Worm (Caenorhabditis elegans): ENCODE measurements around the gene W09D6.5.

W09D6.5 gene

ce11 chrIII:11088187-11088586 lies at the start of gene W09D6.5:
Gene W09D6.5 (plus strand): TSS chrIII:11088487.
- no peak for TF ChIP-seq daf-12 (tag; optimal IDR thresholded peaks at IDR 0.05)
- no peak for TF ChIP-seq nhr-25 (tag; optimal IDR thresholded peaks at IDR 0.05)
- TF ChIP-seq elt-3 (tag; optimal IDR thresholded peaks at IDR 0.05) = no peak
- no peak for TF ChIP-seq snpc-4 (tag; optimal IDR thresholded peaks at IDR 0.05)
- no peak for TF ChIP-seq aly-2 (tag; optimal IDR thresholded peaks at IDR 0.05)

DNA sequence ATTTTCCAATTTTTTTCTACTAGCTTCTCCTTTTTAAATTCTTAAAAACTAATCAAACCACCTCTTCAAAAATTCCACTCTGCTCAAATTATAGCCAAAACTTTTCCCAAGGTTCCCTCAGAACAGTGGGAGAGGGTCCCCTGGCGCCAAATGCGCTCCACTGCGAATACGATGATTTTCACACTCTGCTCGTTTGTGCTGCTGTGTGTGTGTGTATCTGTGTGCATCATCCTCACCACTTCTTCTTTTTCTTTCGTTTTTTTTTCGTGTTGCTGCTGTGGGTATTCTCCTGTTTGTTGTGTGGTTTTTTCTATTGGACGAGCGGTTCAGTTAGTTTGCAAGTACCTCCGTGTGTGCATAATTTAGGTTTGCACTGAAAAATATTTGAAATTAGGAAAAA lies 49.0 kb upstream of the W09D6.5 start:
- no peak for TF ChIP-seq zag-1 (tag; optimal IDR thresholded peaks at IDR 0.05)
- peak; percentile 86 for TF ChIP-seq lin-15B (tag; optimal IDR thresholded peaks at IDR 0.05)
- TF ChIP-seq hmg-11 (tag; optimal IDR thresholded peaks at IDR 0.05) = peak; percentile 19
- TF ChIP-seq pqm-1 (tag; optimal IDR thresholded peaks at IDR 0.05) = no peak
- TF ChIP-seq skn-1 (tag; optimal IDR thresholded peaks at IDR 0.05) = peak; percentile 88
- peak; percentile 72 for TF ChIP-seq nfya-1 (tag; optimal IDR thresholded peaks at IDR 0.05; ENCODE audit: insufficient read depth)
- no peak for TF ChIP-seq aly-2 (tag; optimal IDR thresholded peaks at IDR 0.05)
- peak; percentile 88 for TF ChIP-seq lin-39 (tag; optimal IDR thresholded peaks at IDR 0.05)
- TF ChIP-seq ama-1 (optimal IDR thresholded peaks at IDR 0.05) = no peak

DNA sequence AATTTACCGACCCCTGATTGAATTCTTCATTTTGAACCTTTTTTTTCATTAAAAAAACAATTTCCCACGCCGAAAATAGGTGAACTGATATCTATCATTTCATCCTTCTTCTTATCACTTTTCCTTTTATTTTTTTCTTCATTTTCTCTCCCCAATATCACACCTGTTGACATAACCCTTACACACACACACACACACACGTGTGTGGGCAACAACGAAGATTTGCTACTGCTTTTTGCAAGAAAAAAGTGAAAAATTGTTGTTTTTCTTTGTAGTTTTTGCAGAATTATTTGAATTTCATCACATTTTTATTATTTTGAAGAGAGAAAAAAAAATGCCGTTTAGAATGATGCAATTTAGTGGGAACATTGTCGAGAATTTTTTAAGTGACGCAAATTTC lies 47.7 kb upstream of the W09D6.5 start:
- TF ChIP-seq pha-4 (tag; optimal IDR thresholded peaks at IDR 0.05) (peak; percentile 43), ama-1 (optimal IDR thresholded peaks at IDR 0.05) (no peak), nfya-1 (tag; optimal IDR thresholded peaks at IDR 0.05; ENCODE audit: insufficient read depth) (no peak), ZK546.5 (tag; optimal IDR thresholded peaks at IDR 0.05) (no peak), R02D3.7 (tag; optimal IDR thresholded peaks at IDR 0.05) (no peak), nhr-28 (tag; optimal IDR thresholded peaks at IDR 0.05) (no peak), fkh-2 (tag; optimal IDR thresholded peaks at IDR 0.05) (no peak), ceh-28 (tag; optimal IDR thresholded peaks at IDR 0.05) (no peak), elt-2 (tag; optimal IDR thresholded peaks at IDR 0.05) (peak; percentile 17), tbx-2 (tag; optimal IDR thresholded peaks at IDR 0.05) (no peak), lin-39 (tag; optimal IDR thresholded peaks at IDR 0.05) (no peak), zag-1 (tag; optimal IDR thresholded peaks at IDR 0.05) (no peak), nhr-25 (tag; optimal IDR thresholded peaks at IDR 0.05) (no peak), unc-62 (GFP tag; optimal IDR thresholded peaks at IDR 0.05) (no peak), mdl-1 (tag; optimal IDR thresholded peaks at IDR 0.05) (no peak)

DNA sequence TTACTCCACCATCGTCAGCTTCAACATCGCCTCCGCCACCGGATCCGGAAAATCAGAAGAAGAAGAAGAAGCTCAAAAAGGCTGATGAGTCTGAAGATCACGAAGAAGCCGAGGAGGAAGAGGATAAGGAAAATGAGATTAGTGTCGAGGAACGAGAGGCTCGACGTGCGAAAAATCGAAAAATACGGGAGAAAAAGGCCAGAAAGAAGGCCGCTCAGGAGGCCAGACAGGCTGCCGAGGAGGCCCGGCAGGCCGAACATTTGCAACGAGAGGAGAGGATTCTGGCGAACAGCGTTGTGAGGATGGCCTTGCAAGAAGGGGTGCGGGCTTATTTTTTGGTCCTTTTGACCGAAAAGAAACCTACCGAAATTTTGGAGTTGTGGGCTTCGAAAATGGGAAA lies 43.1 kb upstream of the W09D6.5 start:
- no peak for TF ChIP-seq mml-1 (tag; optimal IDR thresholded peaks at IDR 0.05)
- no peak for TF ChIP-seq fkh-2 (tag; optimal IDR thresholded peaks at IDR 0.05)
- no peak for TF ChIP-seq nhr-28 (tag; optimal IDR thresholded peaks at IDR 0.05)
- no peak for TF ChIP-seq eor-1 (tag; optimal IDR thresholded peaks at IDR 0.05)
- TF ChIP-seq nhr-23 (tag; optimal IDR thresholded peaks at IDR 0.05) = no peak
- no peak for TF ChIP-seq mdl-1 (tag; optimal IDR thresholded peaks at IDR 0.05)
- TF ChIP-seq tbx-2 (tag; optimal IDR thresholded peaks at IDR 0.05) = no peak
- TF ChIP-seq nhr-77 (tag; optimal IDR thresholded peaks at IDR 0.05) = no peak
- no peak for TF ChIP-seq ceh-82 (tag; optimal IDR thresholded peaks at IDR 0.05)
- no peak for TF ChIP-seq snpc-4 (tag; optimal IDR thresholded peaks at IDR 0.05)
- no peak for TF ChIP-seq hmg-11 (tag; optimal IDR thresholded peaks at IDR 0.05)
- TF ChIP-seq sea-2 (GFP tag; optimal IDR thresholded peaks at IDR 0.05) = no peak
- TF ChIP-seq pqm-1 (tag; optimal IDR thresholded peaks at IDR 0.05) = no peak
- no peak for TF ChIP-seq egl-5 (tag; optimal IDR thresholded peaks at IDR 0.05)
- TF ChIP-seq elt-3 (tag; optimal IDR thresholded peaks at IDR 0.05) = no peak
- TF ChIP-seq lsy-12 (tag; optimal IDR thresholded peaks at IDR 0.05) = no peak

ce11 chrIII:11046549-11046948 lies 41.7 kb upstream of the W09D6.5 start:
- TF ChIP-seq pqm-1 (tag; optimal IDR thresholded peaks at IDR 0.05) (peak; percentile 44), elt-2 (tag; optimal IDR thresholded peaks at IDR 0.05) (peak; percentile 70), tbx-2 (tag; optimal IDR thresholded peaks at IDR 0.05) (no peak)

DNA sequence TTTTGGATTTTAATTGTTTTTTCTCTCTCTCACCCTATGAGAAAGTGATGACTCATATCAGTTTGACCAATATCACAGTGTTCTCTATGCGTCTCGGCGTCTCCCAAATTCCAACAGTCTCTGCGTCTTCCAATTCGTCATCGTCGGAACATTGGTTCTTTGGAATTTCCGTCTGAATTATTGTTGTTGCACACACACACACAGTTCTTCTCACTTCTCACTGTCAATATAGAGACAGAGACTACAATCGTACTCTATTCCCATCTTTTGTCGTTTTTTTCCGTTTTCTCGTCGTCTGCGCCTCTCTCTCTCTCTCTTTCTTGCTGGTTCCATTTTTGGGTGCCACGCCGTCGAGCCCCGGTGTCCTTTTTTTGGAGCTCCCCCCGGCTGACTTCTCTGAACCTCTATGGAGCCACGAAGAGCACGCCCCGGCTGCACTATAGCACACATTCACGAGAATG lies 37.6 kb upstream of the W09D6.5 start:
- no peak for TF ChIP-seq nhr-43 (tag; optimal IDR thresholded peaks at IDR 0.05; ENCODE audit: poor library complexity, severe bottlenecking)
- TF ChIP-seq unc-62 (GFP tag; optimal IDR thresholded peaks at IDR 0.05) = no peak
- no peak for TF ChIP-seq lin-39 (tag; optimal IDR thresholded peaks at IDR 0.05)
- peak; percentile 45 for TF ChIP-seq pqm-1 (tag; optimal IDR thresholded peaks at IDR 0.05)
- no peak for TF ChIP-seq lsy-12 (tag; optimal IDR thresholded peaks at IDR 0.05)
- TF ChIP-seq egl-27 (tag; optimal IDR thresholded peaks at IDR 0.05) = no peak
- no peak for TF ChIP-seq ceh-16 (tag; optimal IDR thresholded peaks at IDR 0.05)
- no peak for TF ChIP-seq ceh-28 (tag; optimal IDR thresholded peaks at IDR 0.05)
- TF ChIP-seq mdl-1 (tag; optimal IDR thresholded peaks at IDR 0.05) = no peak
- no peak for TF ChIP-seq tbx-2 (tag; optimal IDR thresholded peaks at IDR 0.05)
- TF ChIP-seq snpc-4 (tag; optimal IDR thresholded peaks at IDR 0.05) = peak; percentile 10
- TF ChIP-seq nhr-237 (tag; optimal IDR thresholded peaks at IDR 0.05) = no peak
- no peak for TF ChIP-seq ama-1 (optimal IDR thresholded peaks at IDR 0.05)
- TF ChIP-seq fos-1 (tag; optimal IDR thresholded peaks at IDR 0.05) = no peak
- TF ChIP-seq nhr-28 (tag; optimal IDR thresholded peaks at IDR 0.05) = no peak
- no peak for TF ChIP-seq nhr-76 (tag; optimal IDR thresholded peaks at IDR 0.05)
- TF ChIP-seq nhr-23 (tag; optimal IDR thresholded peaks at IDR 0.05) = peak; percentile 16
- TF ChIP-seq fkh-2 (tag; optimal IDR thresholded peaks at IDR 0.05) = no peak
- no peak for TF ChIP-seq lin-15B (tag; optimal IDR thresholded peaks at IDR 0.05)
- TF ChIP-seq zag-1 (tag; optimal IDR thresholded peaks at IDR 0.05) = no peak
- TF ChIP-seq egl-5 (tag; optimal IDR thresholded peaks at IDR 0.05) = peak; percentile 9
- peak; percentile 80 for TF ChIP-seq jun-1 (tag; optimal IDR thresholded peaks at IDR 0.05)
- peak; percentile 29 for TF ChIP-seq nfya-1 (tag; optimal IDR thresholded peaks at IDR 0.05; ENCODE audit: insufficient read depth)
- TF ChIP-seq aly-2 (tag; optimal IDR thresholded peaks at IDR 0.05) = no peak
- TF ChIP-seq R02D3.7 (tag; optimal IDR thresholded peaks at IDR 0.05) = no peak
- peak; percentile 82 for TF ChIP-seq pha-4 (tag; optimal IDR thresholded peaks at IDR 0.05)
- TF ChIP-seq fkh-10 (GFP tag; optimal IDR thresholded peaks at IDR 0.05) = no peak
- no peak for TF ChIP-seq elt-3 (tag; optimal IDR thresholded peaks at IDR 0.05)

Measured in whole organism, L3 larva.